Comparison of ENCODE assay signal across 1 fruit fly cellular context in the genomic region with DNA sequence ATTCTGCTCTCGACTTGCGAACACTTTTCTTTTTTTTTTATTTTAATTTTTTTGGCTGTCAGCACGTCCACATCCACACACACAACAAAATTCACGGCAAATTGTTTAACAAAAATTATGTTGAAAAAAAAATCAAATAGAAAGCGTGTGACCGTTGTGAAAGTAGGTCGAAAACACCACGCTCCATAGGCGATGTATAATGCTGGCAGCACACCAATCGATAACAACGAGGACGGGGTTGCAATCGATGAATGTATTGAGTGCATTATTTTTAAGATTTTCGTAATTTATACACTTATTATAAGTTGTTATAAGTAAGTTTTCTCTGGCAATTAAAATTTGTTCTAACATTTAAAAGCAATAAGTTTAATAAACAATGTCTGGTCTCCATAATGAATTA.
A peak's percentile ranks its signal among the peaks of the same experiment; 100 is the strongest.
TF ChIP-seq lines count a peak whose summit lies in the region.

Pp2C1 (minus strand) TSS at position 181 of the 400 bp plus-strand sequence.

TF ChIP-seq in whole organism, embryonic, 481 proteins besides CTCF, POLR2A, EP300 and RAD21 (continued from another document):
- TF ChIP-seq hkb (optimal IDR thresholded peaks at IDR 0.05; lab: Kevin White, UChicago), result no peak
- TF ChIP-seq hkb (GFP tag; IDR thresholded peaks at IDR 0.05; lab: Robert Waterston, UW), result no peak
- TF ChIP-seq run (tag; optimal IDR thresholded peaks at IDR 0.05; lab: Kevin White, UChicago), result no peak
- TF ChIP-seq CG10565 (GFP tag; optimal IDR thresholded peaks at IDR 0.05; lab: Kevin White, UChicago), result no peak
- TF ChIP-seq HHEX (GFP tag; optimal IDR thresholded peaks at IDR 0.05; lab: Kevin White, UChicago), result no peak
- peak; percentile 98 for TF ChIP-seq Asciz (GFP tag; optimal IDR thresholded peaks at IDR 0.05; lab: Kevin White, UChicago)
- no peak for TF ChIP-seq Stat92E (GFP tag; optimal IDR thresholded peaks at IDR 0.05; lab: Kevin White, UChicago)
- TF ChIP-seq ken (GFP tag; IDR thresholded peaks at IDR 0.05; lab: Robert Waterston, UW), result no peak
- TF ChIP-seq CG4730 (GFP tag; IDR thresholded peaks at IDR 0.05; lab: Robert Waterston, UW), result no peak
- no peak for TF ChIP-seq z (GFP tag; IDR thresholded peaks at IDR 0.05; lab: Robert Waterston, UW)
- TF ChIP-seq gcm2 (GFP tag; optimal IDR thresholded peaks at IDR 0.05; lab: Kevin White, UChicago), result no peak
- TF ChIP-seq CG8478 (optimal IDR thresholded peaks at IDR 0.05; lab: Kevin White, UChicago), result no peak
- TF ChIP-seq tx (GFP tag; optimal IDR thresholded peaks at IDR 0.05; lab: Kevin White, UChicago), result no peak
- no peak for TF ChIP-seq HLH54F (GFP tag; optimal IDR thresholded peaks at IDR 0.05; lab: Kevin White, UChicago)
- TF ChIP-seq Aef1 (GFP tag; IDR thresholded peaks at IDR 0.05; lab: Robert Waterston, UW), result no peak
- no peak for TF ChIP-seq ash1 (GFP tag; optimal IDR thresholded peaks at IDR 0.05; lab: Kevin White, UChicago)
- TF ChIP-seq chinmo (GFP tag; IDR thresholded peaks at IDR 0.05; lab: Robert Waterston, UW; ENCODE audit: partially characterized antibody), result peak; percentile 67; the same call in 1 of the 4 replicates
- peak; percentile 16 for TF ChIP-seq MESR4 (GFP tag; optimal IDR thresholded peaks at IDR 0.05; lab: Kevin White, UChicago)
- TF ChIP-seq ind (GFP tag; optimal IDR thresholded peaks at IDR 0.05; lab: Kevin White, UChicago), result no peak
- peak; percentile 81 for TF ChIP-seq hb (GFP tag; IDR thresholded peaks at IDR 0.05; lab: Robert Waterston, UW; ENCODE audit: partially characterized antibody)
- no peak for TF ChIP-seq BtbVII (GFP tag; optimal IDR thresholded peaks at IDR 0.05; lab: Kevin White, UChicago)
- peak; percentile 87; the same call in 2 of the 3 replicates for TF ChIP-seq CG11560 (tag; IDR thresholded peaks at IDR 0.05; lab: Robert Waterston, UW)
- TF ChIP-seq pfk (GFP tag; optimal IDR thresholded peaks at IDR 0.05; lab: Kevin White, UChicago), result no peak
- no peak for TF ChIP-seq CG7372 (GFP tag; IDR thresholded peaks at IDR 0.05; lab: Robert Waterston, UW)
- TF ChIP-seq scrt (GFP tag; optimal IDR thresholded peaks at IDR 0.05; lab: Kevin White, UChicago), result no peak
- no peak for TF ChIP-seq CG18619 (GFP tag; optimal IDR thresholded peaks at IDR 0.05; lab: Kevin White, UChicago)
- no peak for TF ChIP-seq eve (GFP tag; optimal IDR thresholded peaks at IDR 0.05; lab: Kevin White, UChicago)
- no peak for TF ChIP-seq wor (GFP tag; IDR thresholded peaks at IDR 0.05; lab: Robert Waterston, UW)
- TF ChIP-seq vnd (GFP tag; IDR thresholded peaks at IDR 0.05; lab: Robert Waterston, UW; ENCODE audit: partially characterized antibody), result peak; percentile 70
- TF ChIP-seq vfl (GFP tag; optimal IDR thresholded peaks at IDR 0.05; lab: Kevin White, UChicago), result no peak
- TF ChIP-seq Side (GFP tag; optimal IDR thresholded peaks at IDR 0.05; lab: Kevin White, UChicago), result no peak
- no peak for TF ChIP-seq CG10267 (tag; optimal IDR thresholded peaks at IDR 0.05; lab: Kevin White, UChicago)
- TF ChIP-seq en (GFP tag; optimal IDR thresholded peaks at IDR 0.05; lab: Kevin White, UChicago), result no peak
- TF ChIP-seq Hsf (GFP tag; optimal IDR thresholded peaks at IDR 0.05; lab: Kevin White, UChicago), result no peak
- no peak for TF ChIP-seq Nf-YC (tag; optimal IDR thresholded peaks at IDR 0.05; lab: Kevin White, UChicago)
- no peak for TF ChIP-seq CG15479 (GFP tag; optimal IDR thresholded peaks at IDR 0.05; lab: Kevin White, UChicago)
- no peak for TF ChIP-seq Dip2 (GFP tag; IDR thresholded peaks at IDR 0.05; lab: Robert Waterston, UW)
- no peak for TF ChIP-seq CG5180 (GFP tag; optimal IDR thresholded peaks at IDR 0.05; lab: Kevin White, UChicago)
- TF ChIP-seq CrebB (tag; optimal IDR thresholded peaks at IDR 0.05; lab: Kevin White, UChicago), result no peak
- TF ChIP-seq CG34376 (GFP tag; optimal IDR thresholded peaks at IDR 0.05; lab: Kevin White, UChicago), result no peak
- TF ChIP-seq Deaf1 (tag; optimal IDR thresholded peaks at IDR 0.05; lab: Kevin White, UChicago), result peak; percentile 5
- TF ChIP-seq CG10274 (GFP tag; optimal IDR thresholded peaks at IDR 0.05; lab: Kevin White, UChicago), result no peak
- TF ChIP-seq zen (tag; optimal IDR thresholded peaks at IDR 0.05; lab: Kevin White, UChicago), result peak; percentile 24
- peak; percentile 19 for TF ChIP-seq phol (tag; optimal IDR thresholded peaks at IDR 0.05; lab: Kevin White, UChicago)
- no peak for TF ChIP-seq Hey (tag; optimal IDR thresholded peaks at IDR 0.05; lab: Kevin White, UChicago)
- TF ChIP-seq CG10462 (GFP tag; optimal IDR thresholded peaks at IDR 0.05; lab: Kevin White, UChicago), result no peak
- TF ChIP-seq yki (optimal IDR thresholded peaks at IDR 0.05; lab: Kevin White, UChicago), result no peak
- no peak for TF ChIP-seq CG3726 (GFP tag; IDR thresholded peaks at IDR 0.05; lab: Robert Waterston, UW)
- no peak for TF ChIP-seq ham (GFP tag; IDR thresholded peaks at IDR 0.05; lab: Robert Waterston, UW)
- TF ChIP-seq CG2875 (GFP tag; optimal IDR thresholded peaks at IDR 0.05; lab: Kevin White, UChicago), result no peak
- no peak for TF ChIP-seq CG12299 (tag; optimal IDR thresholded peaks at IDR 0.05; lab: Kevin White, UChicago)
- TF ChIP-seq CG3847 (GFP tag; IDR thresholded peaks at IDR 0.05; lab: Robert Waterston, UW), result no peak
- no peak for TF ChIP-seq NC2β (GFP tag; optimal IDR thresholded peaks at IDR 0.05; lab: Kevin White, UChicago)
- no peak for TF ChIP-seq CG13296 (GFP tag; optimal IDR thresholded peaks at IDR 0.05; lab: Kevin White, UChicago)
- TF ChIP-seq CG10543 (GFP tag; optimal IDR thresholded peaks at IDR 0.05; lab: Kevin White, UChicago), result no peak
- no peak for TF ChIP-seq Xbp1 (GFP tag; optimal IDR thresholded peaks at IDR 0.05; lab: Kevin White, UChicago)
- TF ChIP-seq CG4617 (GFP tag; optimal IDR thresholded peaks at IDR 0.05; lab: Kevin White, UChicago; ENCODE audit: borderline replicate concordance), result peak; percentile 21
- no peak for TF ChIP-seq CG9215 (GFP tag; IDR thresholded peaks at IDR 0.05; lab: Robert Waterston, UW)
- TF ChIP-seq pita (GFP tag; optimal IDR thresholded peaks at IDR 0.05; lab: Kevin White, UChicago), result no peak
- no peak for TF ChIP-seq CG17612 (GFP tag; IDR thresholded peaks at IDR 0.05; lab: Robert Waterston, UW)
- peak; percentile 83 for TF ChIP-seq BEAF-32 (GFP tag; optimal IDR thresholded peaks at IDR 0.05; lab: Kevin White, UChicago)
- TF ChIP-seq nau (GFP tag; optimal IDR thresholded peaks at IDR 0.05; lab: Kevin White, UChicago), result no peak
- TF ChIP-seq kah (GFP tag; optimal IDR thresholded peaks at IDR 0.05; lab: Kevin White, UChicago), result no peak
- no peak for TF ChIP-seq da (GFP tag; optimal IDR thresholded peaks at IDR 0.05; lab: Kevin White, UChicago)
- no peak for TF ChIP-seq CG11695 (GFP tag; IDR thresholded peaks at IDR 0.05; lab: Robert Waterston, UW)
- peak; percentile 35 for TF ChIP-seq trem (tag; optimal IDR thresholded peaks at IDR 0.05; lab: Kevin White, UChicago)
- TF ChIP-seq Meics (GFP tag; optimal IDR thresholded peaks at IDR 0.05; lab: Kevin White, UChicago), result no peak
- TF ChIP-seq CG3065 (GFP tag; optimal IDR thresholded peaks at IDR 0.05; lab: Kevin White, UChicago), result no peak
- no peak for TF ChIP-seq chm (GFP tag; IDR thresholded peaks at IDR 0.05; lab: Robert Waterston, UW)
- TF ChIP-seq CG7556 (GFP tag; optimal IDR thresholded peaks at IDR 0.05; lab: Kevin White, UChicago), result no peak
- TF ChIP-seq B-H1 (GFP tag; IDR thresholded peaks at IDR 0.05; lab: Robert Waterston, UW), result no peak
- TF ChIP-seq CG17328 (GFP tag; IDR thresholded peaks at IDR 0.05; lab: Robert Waterston, UW), result no peak
- no peak for TF ChIP-seq insv (GFP tag; optimal IDR thresholded peaks at IDR 0.05; lab: Kevin White, UChicago)
- no peak for TF ChIP-seq pb (GFP tag; optimal IDR thresholded peaks at IDR 0.05; lab: Kevin White, UChicago)
- no peak for TF ChIP-seq Mrtf (GFP tag; IDR thresholded peaks at IDR 0.05; lab: Robert Waterston, UW)
- TF ChIP-seq esg (GFP tag; conservative IDR thresholded peaks at IDR 0.05; lab: Robert Waterston, UW), result no peak
- TF ChIP-seq CG1233 (GFP tag; optimal IDR thresholded peaks at IDR 0.05; lab: Kevin White, UChicago), result no peak
- TF ChIP-seq Ravus (GFP tag; IDR thresholded peaks at IDR 0.05; lab: Robert Waterston, UW), result no peak
- TF ChIP-seq pzg (GFP tag; optimal IDR thresholded peaks at IDR 0.05; lab: Kevin White, UChicago), result peak; percentile 67
- TF ChIP-seq vvl (GFP tag; IDR thresholded peaks at IDR 0.05; lab: Robert Waterston, UW), result peak; percentile 23
- no peak for TF ChIP-seq C15 (GFP tag; IDR thresholded peaks at IDR 0.05; lab: Robert Waterston, UW)
- TF ChIP-seq CG13287 (GFP tag; IDR thresholded peaks at IDR 0.05; lab: Robert Waterston, UW; ENCODE audit: partially characterized antibody), result peak; percentile 73
- TF ChIP-seq CG31441 (GFP tag; IDR thresholded peaks at IDR 0.05; lab: Robert Waterston, UW), result no peak
- no peak for TF ChIP-seq CG18599 (GFP tag; optimal IDR thresholded peaks at IDR 0.05; lab: Kevin White, UChicago)
- no peak for TF ChIP-seq CG17359 (tag; optimal IDR thresholded peaks at IDR 0.05; lab: Kevin White, UChicago)
- TF ChIP-seq onecut (GFP tag; IDR thresholded peaks at IDR 0.05; lab: Robert Waterston, UW), result no peak
- TF ChIP-seq Atf6 (GFP tag; IDR thresholded peaks at IDR 0.05; lab: Robert Waterston, UW), result no peak
- TF ChIP-seq mam (GFP tag; optimal IDR thresholded peaks at IDR 0.05; lab: Kevin White, UChicago), result no peak
- no peak for TF ChIP-seq cato (GFP tag; optimal IDR thresholded peaks at IDR 0.05; lab: Kevin White, UChicago; ENCODE audit: borderline replicate concordance)
- TF ChIP-seq CG10959 (GFP tag; IDR thresholded peaks at IDR 0.05; lab: Robert Waterston, UW), result no peak
- TF ChIP-seq CG15011 (GFP tag; optimal IDR thresholded peaks at IDR 0.05; lab: Kevin White, UChicago), result no peak
- TF ChIP-seq stc (GFP tag; IDR thresholded peaks at IDR 0.05; lab: Robert Waterston, UW), result no peak
- peak; percentile 87 for TF ChIP-seq amos (GFP tag; IDR thresholded peaks at IDR 0.05; lab: Robert Waterston, UW; ENCODE audit: partially characterized antibody)
- TF ChIP-seq lbe (GFP tag; optimal IDR thresholded peaks at IDR 0.05; lab: Kevin White, UChicago), result no peak
- no peak for TF ChIP-seq tgo (GFP tag; IDR thresholded peaks at IDR 0.05; lab: Robert Waterston, UW)
- peak; percentile 39 for TF ChIP-seq Dp (GFP tag; optimal IDR thresholded peaks at IDR 0.05; lab: Kevin White, UChicago)
- TF ChIP-seq CG3407 (GFP tag; optimal IDR thresholded peaks at IDR 0.05; lab: Kevin White, UChicago), result no peak
- TF ChIP-seq CG2120 (GFP tag; optimal IDR thresholded peaks at IDR 0.05; lab: Kevin White, UChicago), result peak; percentile 7
- TF ChIP-seq Trl (optimal IDR thresholded peaks at IDR 0.05; lab: Kevin White, UChicago), result no peak
- no peak for TF ChIP-seq Trl (GFP tag; optimal IDR thresholded peaks at IDR 0.05; lab: Kevin White, UChicago)
- TF ChIP-seq CG5245 (GFP tag; optimal IDR thresholded peaks at IDR 0.05; lab: Kevin White, UChicago), result no peak
- TF ChIP-seq Ets65A (GFP tag; lab: Kevin White, UChicago), result no peak
- no peak; the same call in 1 of the 2 replicates for TF ChIP-seq CG6272 (GFP tag; IDR thresholded peaks at IDR 0.05; lab: Robert Waterston, UW)
- peak; percentile 4 for TF ChIP-seq Lhr (GFP tag; optimal IDR thresholded peaks at IDR 0.05; lab: Kevin White, UChicago)
- TF ChIP-seq salm (tag; optimal IDR thresholded peaks at IDR 0.05; lab: Kevin White, UChicago), result no peak
